Fruit fly (Drosophila melanogaster): ENCODE results near the gene Rpn3.
A peak's percentile ranks its signal among the peaks of the same experiment; 100 is the strongest.

Gene Rpn3

DNA sequence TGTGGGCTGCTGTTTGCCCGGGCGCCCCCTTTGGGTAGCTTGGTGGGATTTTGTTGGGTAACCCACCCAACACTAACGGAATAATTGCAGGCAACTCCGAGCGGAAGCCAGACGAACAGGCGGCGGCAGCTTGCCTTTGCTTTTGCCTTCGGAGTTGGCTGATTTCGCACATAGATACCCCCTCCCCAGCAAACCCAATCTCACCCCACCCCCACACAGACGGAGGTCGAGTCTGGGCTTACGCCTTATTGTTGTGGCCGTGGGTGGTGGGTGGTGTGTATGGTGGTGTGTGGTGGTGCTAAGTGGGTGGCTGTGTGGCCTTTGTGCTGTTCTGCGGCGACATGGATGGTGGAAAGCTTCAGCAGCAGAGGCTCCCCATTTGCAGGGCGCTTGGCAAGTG lies 36.0 kb upstream of the Rpn3 start:
- TF ChIP-seq fd96Ca (GFP tag; IDR thresholded peaks at IDR 0.05): no peak
- TF ChIP-seq CG13204 (GFP tag; optimal IDR thresholded peaks at IDR 0.05): peak; percentile 50

DNA sequence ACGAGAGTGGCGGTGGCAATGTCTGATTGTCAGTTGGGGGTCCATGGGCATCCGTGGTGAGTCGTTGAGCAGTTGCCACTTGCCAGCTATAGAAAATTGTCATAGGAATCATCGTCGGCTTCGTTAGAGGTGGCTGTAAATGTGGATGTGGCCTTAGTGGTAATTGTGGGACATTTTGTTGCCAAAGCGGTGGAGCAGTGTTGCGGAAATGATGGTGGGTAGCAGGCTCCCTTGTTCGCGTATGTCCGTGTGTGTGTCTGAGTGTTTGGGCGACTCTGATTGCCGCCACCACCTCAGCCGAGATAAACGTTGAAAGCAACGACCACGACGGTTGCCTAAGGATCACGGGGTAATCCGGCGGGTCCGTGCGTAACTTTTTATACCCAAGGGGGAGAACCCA lies 34.5 kb upstream of the Rpn3 start:
- TF ChIP-seq CG13204 (GFP tag; optimal IDR thresholded peaks at IDR 0.05) (no peak), D1 (tag; optimal IDR thresholded peaks at IDR 0.05) (no peak), Pif1B (GFP tag; optimal IDR thresholded peaks at IDR 0.05) (no peak), CG14655 (GFP tag; optimal IDR thresholded peaks at IDR 0.05) (no peak), CG15710 (tag; optimal IDR thresholded peaks at IDR 0.05) (no peak), Ets98B (GFP tag; IDR thresholded peaks at IDR 0.05) (no peak), rn (GFP tag; IDR thresholded peaks at IDR 0.05) (no peak), CG17806 (tag; optimal IDR thresholded peaks at IDR 0.05) (no peak), CG8159 (tag; optimal IDR thresholded peaks at IDR 0.05) (no peak), CG10348 (GFP tag; IDR thresholded peaks at IDR 0.05) (no peak), fd96Ca (GFP tag; IDR thresholded peaks at IDR 0.05) (no peak), Snoo (tag; optimal IDR thresholded peaks at IDR 0.05) (no peak), CG34367 (tag; optimal IDR thresholded peaks at IDR 0.05) (no peak), Pif1A (GFP tag; optimal IDR thresholded peaks at IDR 0.05) (no peak)

DNA sequence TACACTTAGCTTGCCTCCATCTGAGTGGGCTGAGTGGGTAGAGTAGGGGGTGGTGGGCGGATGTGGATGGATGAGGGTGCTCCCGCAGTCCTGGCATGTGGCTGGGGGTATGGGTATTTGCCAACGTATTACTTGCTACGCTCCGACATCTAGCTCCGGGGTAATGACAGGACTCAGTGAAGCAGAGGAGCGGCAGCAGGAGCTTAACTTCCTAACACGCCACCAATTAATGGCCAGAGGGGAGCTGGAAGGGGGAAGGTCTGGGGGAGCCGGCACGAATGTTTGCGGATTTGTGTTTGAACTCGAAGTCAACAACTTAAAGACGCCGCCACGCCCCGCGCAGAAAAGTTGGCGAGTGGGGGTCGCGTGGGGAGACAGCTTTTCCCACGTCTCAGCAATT lies 33.3 kb upstream of the Rpn3 start:
- peak; percentile 16 for TF ChIP-seq CG13204 (GFP tag; optimal IDR thresholded peaks at IDR 0.05)
- no peak for TF ChIP-seq CG14655 (GFP tag; optimal IDR thresholded peaks at IDR 0.05)

DNA sequence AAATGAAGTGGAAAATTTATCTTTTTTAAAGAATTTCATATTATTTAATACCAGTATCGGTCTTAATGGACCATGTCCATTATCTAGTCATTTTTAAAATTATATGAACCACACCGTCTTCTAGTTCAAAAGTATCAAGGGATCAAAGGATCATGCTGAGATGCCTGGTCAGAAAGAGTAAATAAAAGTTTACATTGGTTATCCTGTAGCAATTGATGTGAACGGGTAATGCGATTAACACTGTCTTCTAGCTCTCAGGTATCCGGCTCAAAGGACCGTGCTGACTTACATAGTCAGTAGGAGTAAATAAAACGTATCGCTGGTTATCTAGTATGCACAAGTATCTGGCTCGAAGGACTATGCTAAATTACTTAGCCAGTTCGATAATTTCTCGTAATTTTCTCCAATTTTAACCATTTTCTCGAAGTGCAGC lies 32.4 kb upstream of the Rpn3 start:
- TF ChIP-seq Pif1A (GFP tag; optimal IDR thresholded peaks at IDR 0.05) (peak; percentile 3), CG8159 (tag; optimal IDR thresholded peaks at IDR 0.05) (peak; percentile 50), CG15710 (tag; optimal IDR thresholded peaks at IDR 0.05) (peak; percentile 38), CG14655 (GFP tag; optimal IDR thresholded peaks at IDR 0.05) (peak; percentile 19), CG10348 (GFP tag; IDR thresholded peaks at IDR 0.05) (no peak)

DNA sequence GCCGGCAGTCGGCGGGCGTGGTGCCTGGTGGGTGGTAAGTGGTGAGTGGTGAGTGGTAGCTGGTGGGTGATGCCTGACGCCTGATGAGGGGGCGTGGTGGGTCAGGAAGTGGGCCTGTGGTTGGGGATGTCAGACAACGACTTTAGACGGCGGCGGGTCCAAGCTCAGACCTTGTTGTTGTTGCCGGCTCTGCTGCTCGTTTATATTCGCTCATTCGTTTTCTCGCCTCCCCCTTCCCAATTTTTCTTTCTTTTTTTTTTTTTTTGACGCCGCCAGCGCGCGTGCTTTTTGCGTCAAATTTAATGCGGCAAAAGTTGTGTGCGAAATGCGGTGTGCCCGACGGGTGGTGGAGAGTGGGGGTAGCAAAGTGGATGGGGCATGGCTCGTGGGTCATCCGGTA lies 31.9 kb upstream of the Rpn3 start:
- TF ChIP-seq CG13204 (GFP tag; optimal IDR thresholded peaks at IDR 0.05) (peak; percentile 58), CG14655 (GFP tag; optimal IDR thresholded peaks at IDR 0.05) (no peak)

DNA sequence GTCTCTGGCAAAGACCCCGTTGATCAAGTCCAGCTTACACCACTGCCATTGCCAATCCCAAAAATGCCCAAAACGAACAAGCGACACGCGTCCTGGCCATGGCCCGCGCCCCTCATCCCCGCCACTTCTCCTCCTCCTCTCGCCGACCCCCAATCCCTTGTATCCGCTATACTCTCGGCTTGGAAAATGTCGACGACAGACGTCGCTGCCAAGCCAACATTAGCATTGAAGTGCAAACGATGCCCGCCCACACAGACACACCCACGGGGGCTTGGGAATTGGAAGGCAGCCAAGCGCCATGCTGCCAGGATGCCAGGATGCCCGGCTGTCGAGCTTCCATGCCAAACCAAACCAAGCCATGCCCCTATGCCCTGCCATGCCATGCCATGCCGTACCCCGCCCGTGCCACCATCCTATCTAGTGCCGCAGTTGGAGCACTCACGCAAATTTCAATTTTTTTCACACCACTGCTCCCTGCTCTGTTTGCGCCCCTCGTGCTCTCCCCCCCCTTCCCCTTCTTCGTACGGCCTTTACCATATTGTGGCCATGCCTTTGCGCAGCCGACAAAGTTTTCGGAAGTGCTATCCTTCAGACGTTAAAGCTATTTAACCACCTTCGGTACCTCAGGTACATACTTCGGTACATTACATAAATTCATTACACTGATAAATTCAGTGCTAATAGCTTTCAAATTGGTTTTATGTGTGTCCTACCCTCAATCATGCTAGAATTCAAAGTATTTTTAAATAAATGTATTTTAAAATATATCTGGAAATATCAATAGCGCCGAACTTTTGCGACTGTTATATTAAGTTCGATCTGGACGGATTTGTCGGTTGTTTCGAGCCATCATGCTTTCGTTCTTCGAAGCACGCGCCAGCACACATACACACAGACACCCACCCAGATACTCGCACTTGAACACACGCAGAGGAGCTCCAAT lies 30.0 kb upstream of the Rpn3 start:
- TF ChIP-seq CG8159 (tag; optimal IDR thresholded peaks at IDR 0.05) (peak; percentile 89), CG17806 (tag; optimal IDR thresholded peaks at IDR 0.05) (peak; percentile 78), CG34367 (tag; optimal IDR thresholded peaks at IDR 0.05) (peak; percentile 83), CG10348 (GFP tag; IDR thresholded peaks at IDR 0.05) (no peak), Pif1B (GFP tag; optimal IDR thresholded peaks at IDR 0.05) (peak; percentile 91), CG12605 (GFP tag; IDR thresholded peaks at IDR 0.05) (peak; percentile 49; the same call in 1 of the 2 replicates), fd96Ca (GFP tag; IDR thresholded peaks at IDR 0.05) (no peak; the same call in 2 of the 3 replicates), Ets98B (GFP tag; IDR thresholded peaks at IDR 0.05) (no peak), EcR (GFP tag; optimal IDR thresholded peaks at IDR 0.05) (peak; percentile 9), CG9948 (tag; optimal IDR thresholded peaks at IDR 0.05) (peak; percentile 85), D1 (tag; optimal IDR thresholded peaks at IDR 0.05) (peak; percentile 30), CG4496 (GFP tag; IDR thresholded peaks at IDR 0.05) (0 out of 3 replicates have a peak, but pooled peaks have one; percentile 47), rn (GFP tag; IDR thresholded peaks at IDR 0.05) (no peak), CG14655 (GFP tag; optimal IDR thresholded peaks at IDR 0.05) (peak; percentile 86), Snoo (tag; optimal IDR thresholded peaks at IDR 0.05) (peak; percentile 87), CG32121 (GFP tag; IDR thresholded peaks at IDR 0.05) (no peak), CG15710 (tag; optimal IDR thresholded peaks at IDR 0.05) (peak; percentile 93), CG13204 (GFP tag; optimal IDR thresholded peaks at IDR 0.05) (peak; percentile 72), gl (tag; optimal IDR thresholded peaks at IDR 0.05) (peak; percentile 75), Pif1A (GFP tag; optimal IDR thresholded peaks at IDR 0.05) (peak; percentile 81), CG8301 (tag; optimal IDR thresholded peaks at IDR 0.05) (peak; percentile 81)

DNA sequence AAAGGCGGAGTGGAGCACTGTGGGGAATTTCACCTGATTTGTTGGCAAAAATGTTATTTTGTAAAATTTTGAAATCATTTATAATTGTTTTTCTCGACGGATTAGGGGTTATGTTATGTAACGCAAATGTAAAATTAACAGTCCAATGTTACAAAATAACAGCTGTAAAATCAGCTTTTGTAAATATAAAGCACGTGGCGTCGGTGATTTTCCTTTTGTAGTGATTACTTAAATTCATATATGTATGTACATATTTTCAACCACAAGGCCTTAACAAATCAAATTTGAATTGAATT lies 29.4 kb upstream of the Rpn3 start, which contains the start of gene CG15172:
Gene CG15172, plus strand, starts transcription at position 197 of the 296 bp plus-strand sequence.
- TF ChIP-seq CG15710 (tag; optimal IDR thresholded peaks at IDR 0.05) (no peak), D1 (tag; optimal IDR thresholded peaks at IDR 0.05) (no peak), rn (GFP tag; IDR thresholded peaks at IDR 0.05) (no peak), CG9948 (tag; optimal IDR thresholded peaks at IDR 0.05) (no peak), EcR (GFP tag; optimal IDR thresholded peaks at IDR 0.05) (no peak), CG12605 (GFP tag; IDR thresholded peaks at IDR 0.05) (no peak), CG4496 (GFP tag; IDR thresholded peaks at IDR 0.05) (no peak), CG34367 (tag; optimal IDR thresholded peaks at IDR 0.05) (no peak), Pif1A (GFP tag; optimal IDR thresholded peaks at IDR 0.05) (no peak), CG8301 (tag; optimal IDR thresholded peaks at IDR 0.05) (no peak)
